Worm (Caenorhabditis elegans) whole organism, L4/young adult: Measurements from ENCODE around the gene mpk-1.

Source experiments
- dao-5 ChIP-seq: sonication (generic microtip); optimal IDR thresholded peaks from 2 replicates; lab custom pipeline; 2016; ENCODE audit warnings: missing genotype, missing genetic modification characterization, moderate library complexity, missing compliant biosample characterization
- him-1 ChIP-seq: sonication (generic microtip); optimal IDR thresholded peaks from 2 replicates; lab custom pipeline; 2016; ENCODE audit warnings: missing genotype, missing genetic modification reagents, missing genetic modification characterization, missing compliant biosample characterization

DNA sequence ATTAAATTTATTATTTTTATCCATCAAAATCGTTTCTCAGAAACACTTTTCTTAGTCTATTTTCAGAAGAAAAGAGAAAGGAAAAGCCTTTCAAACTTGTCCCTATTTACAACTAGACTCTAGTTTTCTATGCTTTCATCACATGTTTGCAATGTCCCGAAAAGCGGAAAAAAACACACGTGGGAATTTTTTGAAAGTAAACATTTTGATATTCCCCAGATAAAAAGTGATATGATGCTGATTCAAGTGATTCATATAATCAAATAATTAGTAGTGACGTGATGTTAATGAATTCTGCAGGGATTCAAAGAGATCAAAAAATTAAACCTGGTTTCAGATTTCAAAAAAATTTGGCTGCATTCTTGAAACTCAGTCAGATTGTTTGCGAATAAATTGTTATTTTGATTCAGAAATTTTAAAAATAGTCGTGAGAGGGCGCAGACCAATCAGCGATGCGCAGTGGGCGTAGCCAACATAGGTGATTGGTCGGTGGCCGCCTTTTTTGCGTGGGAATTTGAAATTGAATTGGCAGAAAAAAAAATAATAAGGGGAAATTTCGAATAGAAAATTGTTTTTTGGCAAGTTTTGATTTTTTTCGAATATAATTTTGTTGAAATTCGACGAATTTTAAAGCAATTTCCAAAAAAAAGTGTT is 6.9 kb upstream of the mpk-1 start:
- no peak for TF ChIP-seq him-1 (tag; lab: Kevin White, UChicago)
- TF ChIP-seq dao-5 (tag; lab: Kevin White, UChicago): no peak
